Fruit fly (Drosophila melanogaster) whole organism, embryonic: ENCODE data around the gene CG31638.

Experiments used
- Asciz ChIP-seq: fragments of 200-800 bp; sonication (Bioruptor generic); optimal IDR thresholded peaks from 2 replicates; lab custom pipeline; 2017; ENCODE audit warnings: missing biosample characterization, mild to moderate bottlenecking, missing genetic modification characterization, missing genetic modification reagents
- Bdp1 ChIP-seq: fragments of 200-800 bp; sonication (Bioruptor generic); optimal IDR thresholded peaks from 3 replicates; lab custom pipeline; 2016; ENCODE audit warnings: missing biosample characterization, missing genetic modification characterization
- Blimp-1 ChIP-seq: fragments of 200-800 bp; sonication (Bioruptor generic); optimal IDR thresholded peaks from 3 replicates; lab custom pipeline; 2018; ENCODE audit warnings: missing biosample characterization, missing genetic modification characterization, mild to moderate bottlenecking, moderate library complexity, missing genetic modification reagents
- CG10565 ChIP-seq: fragments of 200-800 bp; sonication (Bioruptor generic); optimal IDR thresholded peaks from 3 replicates; lab custom pipeline; 2016; ENCODE audit warnings: missing biosample characterization, mild to moderate bottlenecking, missing genetic modification characterization
- CG11093 ChIP-seq: fragments of 200-800 bp; sonication (Bioruptor generic); IDR thresholded peaks from 3 replicates; pipeline ENCODE4 v1.3.6; 2022; ENCODE audit warnings: missing biosample characterization, missing genetic modification characterization
- CG12104 ChIP-seq: fragments of 200-800 bp; sonication (Bioruptor generic); optimal IDR thresholded peaks from 3 replicates; lab custom pipeline; 2016; ENCODE audit warnings: missing biosample characterization, missing genetic modification characterization
- CG12299 ChIP-seq: fragments of 200-800 bp; sonication (Bioruptor generic); optimal IDR thresholded peaks from 2 replicates; lab custom pipeline; 2018; ENCODE audit warnings: missing biosample characterization, mild to moderate bottlenecking, missing genetic modification characterization
- CG12942 ChIP-seq: fragments of 200-800 bp; sonication (Bioruptor generic); optimal IDR thresholded peaks from 3 replicates; lab custom pipeline; 2016; ENCODE audit warnings: missing biosample characterization, missing genetic modification characterization
- CG13123 ChIP-seq: fragments of 200-800 bp; sonication (Bioruptor generic); optimal IDR thresholded peaks from 2 replicates; lab custom pipeline; 2016; ENCODE audit warnings: missing biosample characterization, missing genetic modification characterization
- CG14441 ChIP-seq: fragments of 200-800 bp; sonication (Bioruptor generic); IDR thresholded peaks from 2 replicates; pipeline ENCODE4 v1.3.6; 2022; ENCODE audit warnings: missing biosample characterization, missing genetic modification characterization
- CG16863 ChIP-seq: fragments of 200-800 bp; sonication (Bioruptor generic); optimal IDR thresholded peaks from 3 replicates; lab custom pipeline; 2016; ENCODE audit warnings: missing biosample characterization, missing genetic modification characterization
- CG17361 ChIP-seq: fragments of 200-800 bp; sonication (Bioruptor generic); IDR thresholded peaks from 3 replicates; pipeline ENCODE4 v1.3.6; 2022; ENCODE audit warnings: missing biosample characterization, missing genetic modification characterization
- CG17385 ChIP-seq: fragments of 200-800 bp; sonication (Bioruptor generic); optimal IDR thresholded peaks from 3 replicates; lab custom pipeline; 2018; ENCODE audit warnings: missing biosample characterization, mild to moderate bottlenecking, missing genetic modification characterization
- CG1832 ChIP-seq: fragments of 200-800 bp; sonication (Bioruptor generic); optimal IDR thresholded peaks from 2 replicates; lab custom pipeline; 2017; ENCODE audit warnings: missing biosample characterization, mild to moderate bottlenecking, missing genetic modification characterization, inconsistent platforms
- CG2116 ChIP-seq: fragments of 200-800 bp; sonication (Bioruptor generic); optimal IDR thresholded peaks from 3 replicates; lab custom pipeline; 2018; ENCODE audit warnings: missing biosample characterization, mild to moderate bottlenecking, missing genetic modification characterization
- CG32772 ChIP-seq: fragments of 200-800 bp; sonication (Bioruptor generic); IDR thresholded peaks from 2 replicates; pipeline ENCODE4 v1.3.6; 2022; ENCODE audit warnings: missing biosample characterization, missing genetic modification characterization
- CG3281 ChIP-seq: fragments of 200-800 bp; sonication (Bioruptor generic); optimal IDR thresholded peaks from 3 replicates; lab custom pipeline; 2017; ENCODE audit warnings: missing biosample characterization, mild to moderate bottlenecking, missing genetic modification characterization
- CG33557 ChIP-seq: fragments of 200-800 bp; sonication (Bioruptor generic); optimal IDR thresholded peaks from 2 replicates; lab custom pipeline; 2019; ENCODE audit warnings: missing biosample characterization, mild to moderate bottlenecking, missing genetic modification characterization, moderate library complexity
- CG3407 ChIP-seq: fragments of 200-800 bp; sonication (Bioruptor generic); optimal IDR thresholded peaks from 2 replicates; lab custom pipeline; 2018; ENCODE audit warnings: missing biosample characterization, mild to moderate bottlenecking, missing genetic modification characterization
- CG4360 ChIP-seq: fragments of 200-800 bp; sonication (Bioruptor generic); IDR thresholded peaks from 2 replicates; pipeline ENCODE4 v1.3.6; 2022; ENCODE audit warnings: missing biosample characterization, missing genetic modification characterization
- CG4617 ChIP-seq: fragments of 200-800 bp; sonication (Bioruptor generic); optimal IDR thresholded peaks from 3 replicates; lab custom pipeline; 2016; ENCODE audit warnings: missing biosample characterization, missing genetic modification characterization, borderline replicate concordance
- CG4730 ChIP-seq: fragments of 200-800 bp; sonication (Bioruptor generic); IDR thresholded peaks from 2 replicates; pipeline ENCODE4 v1.3.6; 2022; ENCODE audit warnings: missing biosample characterization, missing genetic modification characterization
- CG6854 ChIP-seq: fragments of 200-800 bp; sonication (Bioruptor generic); optimal IDR thresholded peaks from 3 replicates; lab custom pipeline; 2017; ENCODE audit warnings: missing biosample characterization, mild to moderate bottlenecking, missing genetic modification characterization
- CG7271 ChIP-seq: fragments of 200-800 bp; sonication (Bioruptor generic); optimal IDR thresholded peaks from 2 replicates; lab custom pipeline; 2018; ENCODE audit warnings: missing biosample characterization, mild to moderate bottlenecking, missing genetic modification characterization, moderate library complexity
- CG7786 ChIP-seq: fragments of 200-800 bp; sonication (Bioruptor generic); optimal IDR thresholded peaks from 2 replicates; lab custom pipeline; 2016; ENCODE audit warnings: missing biosample characterization, missing genetic modification characterization
- CG7839 ChIP-seq: fragments of 200-800 bp; sonication (Bioruptor generic); optimal IDR thresholded peaks from 3 replicates; lab custom pipeline; 2018; ENCODE audit warnings: missing biosample characterization, mild to moderate bottlenecking, missing genetic modification characterization, moderate library complexity
- CoRest ChIP-seq: fragments of 200-800 bp; sonication (Bioruptor generic); optimal IDR thresholded peaks from 3 replicates; lab custom pipeline; 2018; ENCODE audit warnings: missing biosample characterization, mild to moderate bottlenecking, missing genetic modification characterization, moderate library complexity
- Deaf1 ChIP-seq: fragments of 200-800 bp; optimal IDR thresholded peaks from 3 replicates; lab custom pipeline; 2019; ENCODE audit warnings: missing biosample characterization, mild to moderate bottlenecking, missing genetic modification characterization, moderate library complexity
- Dll ChIP-seq: fragments of 200-800 bp; sonication (Bioruptor generic); IDR thresholded peaks from 4 replicates; pipeline ENCODE4 v1.3.6; 2022; ENCODE audit warnings: missing biosample characterization, missing genetic modification characterization; ENCODE audit not compliant: partially characterized antibody
- Elba2 ChIP-seq: fragments of 200-800 bp; sonication (Bioruptor generic); optimal IDR thresholded peaks from 3 replicates; lab custom pipeline; 2016; ENCODE audit warnings: missing biosample characterization, missing genetic modification characterization
- HmgD ChIP-seq: fragments of 200-800 bp; sonication (Bioruptor generic); optimal IDR thresholded peaks from 3 replicates; lab custom pipeline; 2016; ENCODE audit warnings: missing biosample characterization, missing genetic modification characterization
- Neu2 ChIP-seq: fragments of 200-800 bp; sonication (Bioruptor generic); optimal IDR thresholded peaks from 3 replicates; lab custom pipeline; 2016; ENCODE audit warnings: missing biosample characterization, missing genetic modification characterization, borderline replicate concordance
- az2 ChIP-seq: fragments of 200-800 bp; sonication (Bioruptor generic); optimal IDR thresholded peaks from 3 replicates; lab custom pipeline; 2016; ENCODE audit warnings: missing biosample characterization, missing genetic modification characterization
- bbx ChIP-seq: fragments of 200-800 bp; sonication (Bioruptor generic); IDR thresholded peaks from 2 replicates; pipeline ENCODE4 v1.3.6; 2022; ENCODE audit warnings: missing biosample characterization, missing genetic modification characterization; ENCODE audit not compliant: partially characterized antibody
- chn ChIP-seq: fragments of 200-800 bp; sonication (Bioruptor generic); optimal IDR thresholded peaks from 2 replicates; lab custom pipeline; 2016; ENCODE audit warnings: missing biosample characterization, missing genetic modification characterization
- ci ChIP-seq: fragments of 200-800 bp; sonication (Bioruptor generic); IDR thresholded peaks from 3 replicates; pipeline ENCODE4 v1.3.6; 2022; ENCODE audit warnings: missing biosample characterization, missing genetic modification characterization
- corto ChIP-seq: fragments of 200-800 bp; sonication (Bioruptor generic); optimal IDR thresholded peaks from 2 replicates; lab custom pipeline; 2016; ENCODE audit warnings: missing biosample characterization, mild to moderate bottlenecking, missing genetic modification characterization, moderate library complexity
- dmrt99B ChIP-seq: fragments of 200-800 bp; sonication (Bioruptor generic); optimal IDR thresholded peaks from 2 replicates; lab custom pipeline; 2018; ENCODE audit warnings: missing biosample characterization, mild to moderate bottlenecking, missing genetic modification characterization, moderate library complexity
- fd96Cb ChIP-seq: fragments of 200-800 bp; sonication (Bioruptor generic); optimal IDR thresholded peaks from 2 replicates; lab custom pipeline; 2018; ENCODE audit warnings: missing biosample characterization, mild to moderate bottlenecking, missing genetic modification characterization, moderate library complexity
- fu2 ChIP-seq: fragments of 200-800 bp; sonication (Bioruptor generic); optimal IDR thresholded peaks from 2 replicates; lab custom pipeline; 2016; ENCODE audit warnings: missing biosample characterization, missing genetic modification characterization
- gsb-n ChIP-seq: fragments of 200-800 bp; sonication (Bioruptor generic); optimal IDR thresholded peaks from 3 replicates; lab custom pipeline; 2018; ENCODE audit warnings: missing biosample characterization, mild to moderate bottlenecking, missing genetic modification characterization
- gt ChIP-seq: fragments of 200-800 bp; sonication (Bioruptor generic); IDR thresholded peaks from 2 replicates; pipeline ENCODE4 v1.3.6; 2022; ENCODE audit warnings: missing biosample characterization, missing genetic modification characterization
- hkb ChIP-seq, 2 experiments: fragments of 200-800 bp in 1 of 2; fragments of >200 bp in 1 of 2; sonication (Bioruptor generic) in 1 of 2; IDR thresholded peaks in 1 of 2; optimal IDR thresholded peaks in 1 of 2; 2 replicates each; pipeline versions ENCODE4 v1.3.6 to Lab custom; 2017 to 2022; ENCODE audit warnings: missing biosample characterization in 1 of 2, missing genetic modification characterization in 1 of 2
- lmd ChIP-seq: fragments of 200-800 bp; sonication (Bioruptor generic); IDR thresholded peaks from 2 replicates; pipeline ENCODE4 v1.3.6; 2022; ENCODE audit warnings: missing biosample characterization, missing genetic modification characterization
- odd ChIP-seq: fragments of 200-800 bp; sonication (Bioruptor generic); optimal IDR thresholded peaks from 2 replicates; lab custom pipeline; 2017; ENCODE audit warnings: missing biosample characterization, mild to moderate bottlenecking, missing genetic modification characterization
- pfk ChIP-seq: fragments of 200-800 bp; sonication (Bioruptor generic); optimal IDR thresholded peaks from 2 replicates; lab custom pipeline; 2018; ENCODE audit warnings: missing biosample characterization, mild to moderate bottlenecking, missing genetic modification characterization, moderate library complexity
- slbo ChIP-seq: fragments of 200-800 bp; sonication (Bioruptor generic); IDR thresholded peaks from 2 replicates; pipeline ENCODE4 v1.3.6; 2022; ENCODE audit warnings: missing biosample characterization, missing genetic modification characterization
- tap ChIP-seq: fragments of 200-800 bp; optimal IDR thresholded peaks from 3 replicates; lab custom pipeline; 2019; ENCODE audit warnings: missing biosample characterization, mild to moderate bottlenecking, missing genetic modification characterization, moderate library complexity
- tio ChIP-seq: fragments of 200-800 bp; sonication (Bioruptor generic); optimal IDR thresholded peaks from 2 replicates; lab custom pipeline; 2017; ENCODE audit warnings: missing biosample characterization, missing genetic modification characterization, inconsistent platforms
- ttk ChIP-seq: fragments of 200-800 bp; sonication (Bioruptor generic); IDR thresholded peaks from 2 replicates; pipeline ENCODE4 v2.1.2; 2022; ENCODE audit warnings: missing biosample characterization, missing genetic modification characterization

CG31638 gene

dm6 chr2L:6536044-6536581 is 45.3 kb downstream of the CG31638 start (continued):
- TF ChIP-seq fd96Cb: no peak
- no peak; the same call in 2 of the 3 replicates for TF ChIP-seq ci (GFP tag; lab: Robert Waterston, UW)
- TF ChIP-seq CG3407 (GFP tag; lab: Kevin White, UChicago): no peak
- TF ChIP-seq Neu2 (GFP tag; lab: Kevin White, UChicago): no peak
- TF ChIP-seq tio (GFP tag; lab: Kevin White, UChicago): no peak
- no peak for TF ChIP-seq lmd (GFP tag; lab: Robert Waterston, UW)
- 0 out of 4 replicates have a peak, but pooled peaks have one; percentile 28 for TF ChIP-seq Dll (GFP tag; lab: Robert Waterston, UW)
- TF ChIP-seq CG16863 (GFP tag; lab: Kevin White, UChicago): no peak
- no peak for TF ChIP-seq corto (GFP tag; lab: Kevin White, UChicago)
- TF ChIP-seq CG4360 (GFP tag; lab: Robert Waterston, UW): 0 out of 2 replicates have a peak, but pooled peaks have one; percentile 9
- no peak for TF ChIP-seq CG4730 (GFP tag; lab: Robert Waterston, UW)
- no peak for TF ChIP-seq CG13123
- TF ChIP-seq HmgD (GFP tag; lab: Kevin White, UChicago): no peak
- no peak for TF ChIP-seq CG6854
- TF ChIP-seq hkb (optimal IDR thresholded peaks at IDR 0.05; lab: Kevin White, UChicago): no peak
- no peak for TF ChIP-seq hkb (GFP tag; IDR thresholded peaks at IDR 0.05; lab: Robert Waterston, UW)
- no peak for TF ChIP-seq CG12299 (tag; lab: Kevin White, UChicago)
- no peak for TF ChIP-seq CG2116 (GFP tag; lab: Kevin White, UChicago)
- no peak for TF ChIP-seq fu2 (GFP tag; lab: Kevin White, UChicago)
- TF ChIP-seq chn (GFP tag; lab: Kevin White, UChicago): no peak
- no peak for TF ChIP-seq CoRest
- peak; percentile 15; the same call in 1 of the 2 replicates for TF ChIP-seq ttk (GFP tag; lab: Robert Waterston, UW)
- no peak for TF ChIP-seq tap (tag; lab: Kevin White, UChicago)
- no peak for TF ChIP-seq CG12104
- TF ChIP-seq CG7839 (tag; lab: Kevin White, UChicago): no peak
- TF ChIP-seq Blimp-1 (GFP tag; lab: Kevin White, UChicago): no peak
- TF ChIP-seq Asciz: no peak
- TF ChIP-seq dmrt99B (tag; lab: Kevin White, UChicago): no peak
- no peak for TF ChIP-seq CG4617 (GFP tag; lab: Kevin White, UChicago)
- TF ChIP-seq CG10565 (GFP tag; lab: Kevin White, UChicago): no peak
- TF ChIP-seq Bdp1 (GFP tag; lab: Kevin White, UChicago): no peak
- no peak for TF ChIP-seq slbo (GFP tag; lab: Robert Waterston, UW)
- TF ChIP-seq odd (GFP tag; lab: Kevin White, UChicago): no peak
- no peak for TF ChIP-seq CG11093 (GFP tag; lab: Robert Waterston, UW)
- no peak for TF ChIP-seq gsb-n (tag; lab: Kevin White, UChicago)
- no peak for TF ChIP-seq gt (GFP tag; lab: Robert Waterston, UW)
- no peak for TF ChIP-seq CG7786 (GFP tag; lab: Kevin White, UChicago)
- TF ChIP-seq CG1832: peak; percentile 94
- TF ChIP-seq CG12942 (GFP tag; lab: Kevin White, UChicago): no peak
- TF ChIP-seq pfk (GFP tag; lab: Kevin White, UChicago): no peak
- TF ChIP-seq CG32772 (GFP tag; lab: Robert Waterston, UW): peak; percentile 41; the same call in 1 of the 2 replicates
- no peak for TF ChIP-seq CG33557 (GFP tag; lab: Kevin White, UChicago)
- TF ChIP-seq CG14441 (GFP tag; lab: Robert Waterston, UW): no peak
- peak; percentile 74 for TF ChIP-seq bbx (GFP tag; lab: Robert Waterston, UW)
- no peak for TF ChIP-seq Elba2 (GFP tag; lab: Kevin White, UChicago)
- peak; percentile 97 for TF ChIP-seq Deaf1 (tag; lab: Kevin White, UChicago)
- no peak for TF ChIP-seq az2 (GFP tag; lab: Kevin White, UChicago)
- no peak for TF ChIP-seq CG3281 (GFP tag; lab: Kevin White, UChicago)
- TF ChIP-seq CG17385 (GFP tag; lab: Kevin White, UChicago): no peak
- no peak for TF ChIP-seq CG17361 (GFP tag; lab: Robert Waterston, UW)
- TF ChIP-seq CG7271: no peak
